Worm (Caenorhabditis elegans) whole organism, L3 larva: ENCODE results near the gene ceh-91.

Experiments
- ama-1 ChIP-seq: fragments of 150-350 bp; optimal IDR thresholded peaks from 2 replicates; lab custom pipeline; 2018
- egl-27 ChIP-seq: sonication (generic microtip); optimal IDR thresholded peaks from 4 replicates; lab custom pipeline; 2017; ENCODE audit warnings: missing biosample characterization, missing genetic modification reagents, missing genetic modification characterization
- egl-5 ChIP-seq: fragments of 150-350 bp; optimal IDR thresholded peaks from 2 replicates; lab custom pipeline; 2017; ENCODE audit warnings: missing biosample characterization, missing genetic modification reagents, missing genetic modification characterization, inconsistent platforms
- elt-3 ChIP-seq, 3 experiments: fragments of 150-350 bp in 1 of 3; sonication (generic microtip) in 2 of 3; optimal IDR thresholded peaks; 2 replicates in 2 of 3; 4 replicates in 1 of 3; lab custom pipeline; 2014 to 2017; ENCODE audit warnings: missing biosample characterization in 3 of 3, missing genetic modification characterization in 3 of 3
- fos-1 ChIP-seq: fragments of 150-350 bp; optimal IDR thresholded peaks from 2 replicates; lab custom pipeline; 2014; ENCODE audit warnings: missing biosample characterization, missing genetic modification characterization
- mdl-1 ChIP-seq: fragments of 150-350 bp; optimal IDR thresholded peaks from 2 replicates; lab custom pipeline; 2014; ENCODE audit warnings: missing biosample characterization, missing genetic modification characterization
- nhr-23 ChIP-seq: fragments of 150-350 bp; optimal IDR thresholded peaks from 2 replicates; lab custom pipeline; 2014; ENCODE audit warnings: missing biosample characterization, missing genetic modification reagents, missing genetic modification characterization
- nhr-237 ChIP-seq: fragments of 150-350 bp; optimal IDR thresholded peaks from 2 replicates; lab custom pipeline; 2014; ENCODE audit warnings: missing biosample characterization, missing genetic modification characterization
- nhr-28 ChIP-seq: fragments of 150-350 bp; optimal IDR thresholded peaks from 2 replicates; lab custom pipeline; 2014; ENCODE audit warnings: missing biosample characterization, missing genetic modification characterization
- nhr-76 ChIP-seq: fragments of 150-350 bp; sonication (generic microtip); optimal IDR thresholded peaks from 5 replicates; lab custom pipeline; 2014; ENCODE audit warnings: missing biosample characterization, missing genetic modification characterization
- pqm-1 ChIP-seq: fragments of 150-350 bp; optimal IDR thresholded peaks from 2 replicates; lab custom pipeline; 2017; ENCODE audit warnings: missing biosample characterization, missing genetic modification characterization, inconsistent platforms
- skn-1 ChIP-seq: fragments of 150-350 bp; optimal IDR thresholded peaks from 2 replicates; lab custom pipeline; 2014; ENCODE audit warnings: missing biosample characterization, missing genetic modification characterization
- snpc-4 ChIP-seq: fragments of 150-350 bp; optimal IDR thresholded peaks from 2 replicates; lab custom pipeline; 2014; ENCODE audit warnings: missing biosample characterization, missing genetic modification characterization

DNA sequence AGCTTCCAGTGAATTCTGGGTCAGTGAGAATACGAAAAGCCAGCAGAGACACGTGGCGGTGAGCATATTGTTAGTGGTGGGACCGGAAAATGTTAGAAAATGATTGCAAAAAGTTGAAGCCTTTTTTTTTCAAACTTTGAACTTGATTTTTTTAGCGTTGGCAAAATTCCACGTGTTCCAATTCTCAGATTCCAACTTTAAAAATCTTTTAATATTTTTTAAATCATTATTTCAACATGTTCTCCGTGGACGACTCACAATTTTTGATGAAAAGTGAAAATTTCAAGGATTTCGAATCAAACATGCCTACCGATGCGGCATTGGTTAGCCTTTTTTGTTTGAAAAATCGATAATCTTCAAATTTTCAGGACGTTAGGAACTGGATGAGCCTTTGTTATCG, 4.2 kb upstream of the ceh-91 start, which contains the start of the genes Y66A7A.9 and Y66A7A.4:
- TF ChIP-seq fos-1 (tag; lab: Kevin White, UChicago) (no peak), pqm-1 (no peak), mdl-1 (tag; lab: Kevin White, UChicago) (no peak), snpc-4 (tag; lab: Kevin White, UChicago) (no peak), nhr-28 (tag; lab: Kevin White, UChicago) (no peak), nhr-76 (tag; lab: Kevin White, UChicago) (no peak), skn-1 (tag; lab: Kevin White, UChicago) (no peak), elt-3 (tag; optimal IDR thresholded peaks at IDR 0.05; lab: Kevin White, UChicago) (no peak), nhr-237 (tag; lab: Kevin White, UChicago) (no peak), egl-27 (tag; lab: Kevin White, UChicago) (no peak), ama-1 (lab: Kevin White, UChicago) (no peak), egl-5 (tag; lab: Kevin White, UChicago) (no peak), nhr-23 (no peak)
